Fruit fly (Drosophila melanogaster) whole organism, embryonic: ENCODE measurements around the gene Mink.

Experiments used
- Asciz ChIP-seq: fragments of 200-800 bp; sonication (Bioruptor generic); optimal IDR thresholded peaks from 2 replicates; lab custom pipeline; 2017; ENCODE audit warnings: missing biosample characterization, mild to moderate bottlenecking, missing genetic modification characterization, missing genetic modification reagents
- BEAF-32 ChIP-seq: fragments of 200-800 bp; sonication (Bioruptor generic); optimal IDR thresholded peaks from 3 replicates; lab custom pipeline; 2017; ENCODE audit warnings: missing biosample characterization, missing genetic modification characterization, mild to moderate bottlenecking, moderate library complexity, missing genetic modification reagents
- CG12219 ChIP-seq: fragments of 200-800 bp; sonication (Bioruptor generic); optimal IDR thresholded peaks from 3 replicates; lab custom pipeline; 2018; ENCODE audit warnings: missing biosample characterization, mild to moderate bottlenecking, missing genetic modification characterization
- CG12769 ChIP-seq: fragments of 200-800 bp; sonication (Bioruptor generic); optimal IDR thresholded peaks from 2 replicates; lab custom pipeline; 2019; ENCODE audit warnings: missing biosample characterization, mild to moderate bottlenecking, missing genetic modification characterization, moderate library complexity
- CG12942 ChIP-seq: fragments of 200-800 bp; sonication (Bioruptor generic); optimal IDR thresholded peaks from 3 replicates; lab custom pipeline; 2016; ENCODE audit warnings: missing biosample characterization, missing genetic modification characterization
- CG16813 ChIP-seq: fragments of 200-800 bp; sonication (Bioruptor generic); IDR thresholded peaks from 3 replicates; pipeline ENCODE4 v1.3.6; 2022; ENCODE audit warnings: missing biosample characterization, missing genetic modification characterization; ENCODE audit not compliant: partially characterized antibody
- CG17912 ChIP-seq: fragments of 200-800 bp; sonication (Bioruptor generic); optimal IDR thresholded peaks from 2 replicates; lab custom pipeline; 2018; ENCODE audit warnings: missing biosample characterization, mild to moderate bottlenecking, missing genetic modification characterization
- CG18011 ChIP-seq: fragments of 200-800 bp; sonication (Bioruptor generic); optimal IDR thresholded peaks from 2 replicates; lab custom pipeline; 2017; ENCODE audit warnings: missing biosample characterization, missing genetic modification characterization, mild to moderate bottlenecking, moderate library complexity, missing genotype
- CG34422 ChIP-seq: fragments of 200-800 bp; sonication (Bioruptor generic); IDR thresholded peaks from 3 replicates; pipeline ENCODE4 v1.3.6; 2022; ENCODE audit warnings: missing biosample characterization, missing genetic modification characterization
- CG3838 ChIP-seq: fragments of 200-800 bp; sonication (Bioruptor generic); optimal IDR thresholded peaks from 3 replicates; lab custom pipeline; 2016; ENCODE audit warnings: missing biosample characterization, missing genetic modification characterization
- CG4360 ChIP-seq: fragments of 200-800 bp; sonication (Bioruptor generic); IDR thresholded peaks from 2 replicates; pipeline ENCODE4 v1.3.6; 2022; ENCODE audit warnings: missing biosample characterization, missing genetic modification characterization
- CG5180 ChIP-seq: fragments of 200-800 bp; sonication (Bioruptor generic); optimal IDR thresholded peaks from 3 replicates; lab custom pipeline; 2017; ENCODE audit warnings: missing biosample characterization, missing genetic modification characterization, mild to moderate bottlenecking, moderate library complexity, missing genetic modification reagents
- CG5953 ChIP-seq: fragments of 200-800 bp; sonication (Bioruptor generic); IDR thresholded peaks from 2 replicates; pipeline ENCODE4 v1.3.6; 2022; ENCODE audit warnings: missing biosample characterization, missing genetic modification characterization
- CG7271 ChIP-seq: fragments of 200-800 bp; sonication (Bioruptor generic); optimal IDR thresholded peaks from 2 replicates; lab custom pipeline; 2018; ENCODE audit warnings: missing biosample characterization, mild to moderate bottlenecking, missing genetic modification characterization, moderate library complexity
- CG7745 ChIP-seq: fragments of 200-800 bp; sonication (Bioruptor generic); optimal IDR thresholded peaks from 2 replicates; lab custom pipeline; 2018; ENCODE audit warnings: missing biosample characterization, mild to moderate bottlenecking, missing genetic modification characterization, moderate library complexity
- CG9437 ChIP-seq: fragments of 200-800 bp; sonication (Bioruptor generic); optimal IDR thresholded peaks from 2 replicates; lab custom pipeline; 2018; ENCODE audit warnings: missing biosample characterization, mild to moderate bottlenecking, missing genetic modification characterization
- CkIIα-i1 ChIP-seq: fragments of 200-800 bp; sonication (Bioruptor generic); IDR thresholded peaks from 2 replicates; pipeline ENCODE4 v1.3.6; 2022; ENCODE audit warnings: missing biosample characterization, missing genetic modification characterization
- CoRest ChIP-seq: fragments of 200-800 bp; sonication (Bioruptor generic); optimal IDR thresholded peaks from 3 replicates; lab custom pipeline; 2018; ENCODE audit warnings: missing biosample characterization, mild to moderate bottlenecking, missing genetic modification characterization, moderate library complexity
- CrebB ChIP-seq: fragments of 200-800 bp; sonication (Bioruptor generic); optimal IDR thresholded peaks from 3 replicates; lab custom pipeline; 2018; ENCODE audit warnings: missing biosample characterization, mild to moderate bottlenecking, missing genetic modification characterization
- D19B ChIP-seq: fragments of 200-800 bp; sonication (Bioruptor generic); optimal IDR thresholded peaks from 2 replicates; lab custom pipeline; 2017; ENCODE audit warnings: missing biosample characterization, mild to moderate bottlenecking, missing genetic modification characterization
- Eip74EF ChIP-seq, 2 experiments: fragments of 200-800 bp in 1 of 2; fragments of >200 bp in 1 of 2; sonication (Bioruptor generic) in 1 of 2; optimal IDR thresholded peaks; 2 replicates each; lab custom pipeline; 2017 to 2019; ENCODE audit warnings: missing biosample characterization in 2 of 2, missing genetic modification characterization in 2 of 2, mild to moderate bottlenecking in 1 of 2, moderate library complexity in 1 of 2
- HLH54F ChIP-seq: fragments of 200-800 bp; sonication (Bioruptor generic); optimal IDR thresholded peaks from 3 replicates; lab custom pipeline; 2016; ENCODE audit warnings: missing biosample characterization, missing genetic modification characterization
- Hand ChIP-seq: fragments of 200-800 bp; sonication (Bioruptor generic); optimal IDR thresholded peaks from 2 replicates; lab custom pipeline; 2017; ENCODE audit warnings: mild to moderate bottlenecking, missing biosample characterization, missing genetic modification reagents, missing genetic modification characterization
- HmgZ ChIP-seq: fragments of 200-800 bp; sonication (Bioruptor generic); optimal IDR thresholded peaks from 2 replicates; lab custom pipeline; 2018; ENCODE audit warnings: missing biosample characterization, mild to moderate bottlenecking, missing genetic modification characterization
- Med ChIP-seq: fragments of 200-800 bp; sonication (Bioruptor generic); peaks from one replicate; lab custom pipeline; 2016; ENCODE audit warnings: missing biosample characterization, missing genetic modification characterization, mild to moderate bottlenecking, inconsistent platforms, moderate library complexity
- Nf-YA ChIP-seq: fragments of 200-800 bp; sonication (Bioruptor generic); IDR thresholded peaks from 2 replicates; pipeline ENCODE4 v1.3.6; 2022; ENCODE audit warnings: missing biosample characterization, missing genetic modification characterization
- Opbp ChIP-seq: fragments of 200-800 bp; sonication (Bioruptor generic); IDR thresholded peaks from 3 replicates; pipeline ENCODE4 v1.3.6; 2022; ENCODE audit warnings: missing biosample characterization, missing genetic modification characterization; ENCODE audit not compliant: partially characterized antibody
- Sin3A ChIP-seq: fragments of >200 bp; optimal IDR thresholded peaks from 2 replicates; lab custom pipeline; 2018
- ap ChIP-seq: fragments of 200-800 bp; sonication (Bioruptor generic); IDR thresholded peaks from 2 replicates; pipeline ENCODE4 v1.3.6; 2022; ENCODE audit warnings: missing biosample characterization, missing genetic modification characterization
- ara ChIP-seq: fragments of 200-800 bp; sonication (Bioruptor generic); IDR thresholded peaks from 2 replicates; pipeline ENCODE4 v1.3.6; 2022; ENCODE audit warnings: missing biosample characterization, missing genetic modification characterization
- ase ChIP-seq: fragments of 200-800 bp; sonication (Bioruptor generic); IDR thresholded peaks from 3 replicates; pipeline ENCODE4 v1.3.6; 2022; ENCODE audit warnings: missing biosample characterization, missing genetic modification characterization
- bbx ChIP-seq: fragments of 200-800 bp; sonication (Bioruptor generic); IDR thresholded peaks from 2 replicates; pipeline ENCODE4 v1.3.6; 2022; ENCODE audit warnings: missing biosample characterization, missing genetic modification characterization; ENCODE audit not compliant: partially characterized antibody
- chif ChIP-seq, 2 experiments: fragments of 200-800 bp; sonication (Bioruptor generic); optimal IDR thresholded peaks; 3 replicates each; lab custom pipeline; 2016; ENCODE audit warnings: missing biosample characterization in 2 of 2, missing genetic modification characterization in 2 of 2
- dmrt11E ChIP-seq: fragments of 200-800 bp; sonication (Bioruptor generic); optimal IDR thresholded peaks from 3 replicates; lab custom pipeline; 2018; ENCODE audit warnings: missing biosample characterization, mild to moderate bottlenecking, missing genetic modification characterization, moderate library complexity
- fd102C ChIP-seq: fragments of 200-800 bp; sonication (Bioruptor generic); optimal IDR thresholded peaks from 2 replicates; lab custom pipeline; 2018; ENCODE audit warnings: missing biosample characterization, mild to moderate bottlenecking, missing genetic modification characterization, moderate library complexity
- ftz-f1 ChIP-seq: fragments of 200-800 bp; sonication (Bioruptor generic); optimal IDR thresholded peaks from 2 replicates; lab custom pipeline; 2016; ENCODE audit warnings: missing biosample characterization, missing genetic modification characterization
- gcm2 ChIP-seq: fragments of 200-800 bp; sonication (Bioruptor generic); optimal IDR thresholded peaks from 2 replicates; lab custom pipeline; 2016; ENCODE audit warnings: missing biosample characterization, missing genetic modification characterization
- h ChIP-seq: fragments of >200 bp; optimal IDR thresholded peaks from 2 replicates; lab custom pipeline; 2017
- kni ChIP-seq: fragments of 200-800 bp; sonication (Bioruptor generic); optimal IDR thresholded peaks from 3 replicates; lab custom pipeline; 2017; ENCODE audit warnings: mild to moderate bottlenecking, missing biosample characterization, missing genetic modification reagents, missing genetic modification characterization
- lbe ChIP-seq: fragments of 200-800 bp; sonication (Bioruptor generic); optimal IDR thresholded peaks from 2 replicates; lab custom pipeline; 2016; ENCODE audit warnings: missing biosample characterization, mild to moderate bottlenecking, missing genetic modification characterization
- nom ChIP-seq: fragments of 200-800 bp; sonication (Bioruptor generic); optimal IDR thresholded peaks from 2 replicates; lab custom pipeline; 2017; ENCODE audit warnings: missing biosample characterization, missing genetic modification characterization, mild to moderate bottlenecking, moderate library complexity, missing genetic modification reagents
- otp ChIP-seq: fragments of 200-800 bp; sonication (Bioruptor generic); IDR thresholded peaks from 3 replicates; pipeline ENCODE4, ENCODE4 v1.3.6; 2022; ENCODE audit warnings: missing biosample characterization, missing genetic modification characterization
- pan ChIP-seq, 4 experiments: fragments of >200 bp in 3 of 4; fragments of 200-800 bp in 1 of 4; sonication (Bioruptor generic) in 1 of 4; optimal IDR thresholded peaks in 3 of 4; IDR thresholded peaks in 1 of 4; 2 replicates each; pipeline versions ENCODE4 v1.3.6 to Lab custom; 2017 to 2022; ENCODE audit warnings: missing biosample characterization in 2 of 4, missing genetic modification characterization in 2 of 4, mixed read lengths in 1 of 4
- peb ChIP-seq: fragments of 200-800 bp; sonication (Bioruptor generic); IDR thresholded peaks from 2 replicates; pipeline ENCODE4 v1.3.6; 2022; ENCODE audit warnings: missing biosample characterization, missing genetic modification characterization
- sim ChIP-seq: fragments of 200-800 bp; sonication (Bioruptor generic); IDR thresholded peaks from 2 replicates; pipeline ENCODE4 v1.3.6; 2022; ENCODE audit warnings: missing biosample characterization, missing genetic modification characterization
- sob ChIP-seq: fragments of 200-800 bp; sonication (Bioruptor generic); IDR thresholded peaks from 2 replicates; pipeline ENCODE4 v1.3.6; 2022; ENCODE audit warnings: missing biosample characterization, missing genetic modification characterization
- wor ChIP-seq: fragments of 200-800 bp; sonication (Bioruptor generic); IDR thresholded peaks from 2 replicates; pipeline ENCODE4 v1.3.6; 2022; ENCODE audit warnings: missing biosample characterization, missing genetic modification characterization
- yki ChIP-seq: fragments of >200 bp; optimal IDR thresholded peaks from 3 replicates; lab custom pipeline; 2018
- zfh1 ChIP-seq: fragments of 200-800 bp; sonication (Bioruptor generic); IDR thresholded peaks from 3 replicates; pipeline ENCODE4 v1.3.6; 2022; ENCODE audit warnings: missing biosample characterization, missing genetic modification characterization

Gene Mink

DNA sequence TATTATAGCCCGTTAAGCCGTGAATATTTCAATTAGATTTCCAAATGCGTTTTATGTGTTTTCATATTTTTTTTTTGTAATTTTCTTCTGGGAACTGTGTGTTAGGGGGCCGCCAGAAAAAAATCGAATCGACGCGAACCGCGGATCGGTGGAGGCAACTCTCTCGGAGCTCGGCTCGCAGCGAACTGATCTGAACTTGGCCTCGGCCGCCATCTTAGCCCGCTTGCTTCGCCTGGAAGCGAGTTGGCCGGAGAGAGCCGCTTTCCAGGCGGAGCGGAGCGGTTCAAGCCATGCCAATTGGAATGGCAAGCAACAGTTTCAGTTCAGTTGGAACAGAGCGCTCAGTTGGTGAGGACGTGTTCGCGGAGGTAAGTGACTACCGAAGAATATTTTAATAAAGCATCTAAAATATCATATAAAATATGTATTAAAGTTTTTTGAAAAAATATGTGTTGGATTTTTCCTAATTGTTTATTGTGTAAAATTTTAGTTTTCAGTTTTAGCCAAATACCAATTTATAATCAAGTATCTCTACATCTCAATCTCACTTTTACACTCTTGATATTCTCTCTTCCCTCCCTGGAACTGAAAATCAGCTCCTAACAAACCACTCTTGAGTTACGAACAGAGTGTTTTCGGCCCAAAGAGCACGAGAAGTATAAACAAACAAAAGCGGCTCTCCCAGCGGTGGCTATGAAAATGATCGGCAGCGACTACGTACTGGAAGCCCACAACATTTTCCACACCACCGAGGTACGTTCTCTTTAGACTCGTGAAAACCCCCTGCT is 27.7 kb upstream of the Mink start, which contains the start of the genes CG31121 and CG11069 (continued):
- TF ChIP-seq CG5180 (GFP tag; lab: Kevin White, UChicago), result peak; percentile 38
- TF ChIP-seq CG5953 (GFP tag; lab: Robert Waterston, UW), result no peak
- no peak for TF ChIP-seq CG12219 (GFP tag; lab: Kevin White, UChicago)
- TF ChIP-seq CG9437 (GFP tag; lab: Kevin White, UChicago), result no peak
- peak; percentile 50 for TF ChIP-seq kni (GFP tag; lab: Kevin White, UChicago)
- TF ChIP-seq Eip74EF (GFP tag; optimal IDR thresholded peaks at IDR 0.05; lab: Kevin White, UChicago), result no peak
- TF ChIP-seq Sin3A, result no peak
- 0 out of 3 replicates have a peak, but pooled peaks have one; percentile 43 for TF ChIP-seq otp (GFP tag; lab: Robert Waterston, UW)
- no peak for TF ChIP-seq sim (GFP tag; lab: Robert Waterston, UW)
- no peak for TF ChIP-seq fd102C
- 0 out of 3 replicates have a peak, but pooled peaks have one; percentile 9 for TF ChIP-seq CG34422 (GFP tag; lab: Robert Waterston, UW)
- no peak for TF ChIP-seq CG12942 (GFP tag; lab: Kevin White, UChicago)
- peak; percentile 45 for TF ChIP-seq bbx (GFP tag; lab: Robert Waterston, UW)
- TF ChIP-seq CG3838, result no peak
- no peak for TF ChIP-seq CG7271 (tag; lab: Kevin White, UChicago)
- no peak for TF ChIP-seq peb
- TF ChIP-seq Hand (GFP tag; lab: Kevin White, UChicago), result no peak
- no peak for TF ChIP-seq CG12769 (tag; lab: Kevin White, UChicago)
- no peak for TF ChIP-seq h (lab: Kevin White, UChicago)
- peak; percentile 30; the same call in 1 of the 2 replicates for TF ChIP-seq sob (GFP tag; lab: Robert Waterston, UW)
- no peak for TF ChIP-seq ap (GFP tag; lab: Robert Waterston, UW)
- TF ChIP-seq CG16813 (GFP tag; lab: Robert Waterston, UW), result 0 out of 3 replicates have a peak, but pooled peaks have one; percentile 15
- TF ChIP-seq yki (lab: Kevin White, UChicago), result no peak
- TF ChIP-seq CrebB, result no peak
- TF ChIP-seq Opbp, result 0 out of 3 replicates have a peak, but pooled peaks have one; percentile 42
- TF ChIP-seq CkIIα-i1 (GFP tag; lab: Robert Waterston, UW), result no peak
- TF ChIP-seq CG4360 (GFP tag; lab: Robert Waterston, UW), result no peak
- no peak for TF ChIP-seq CoRest (tag; lab: Kevin White, UChicago)
- TF ChIP-seq Nf-YA, result no peak
- no peak for TF ChIP-seq CG17912
- TF ChIP-seq HmgZ (tag; lab: Kevin White, UChicago), result no peak
- TF ChIP-seq Med (GFP tag; lab: Kevin White, UChicago), result peak; percentile 31
- no peak for TF ChIP-seq HLH54F (GFP tag; lab: Kevin White, UChicago)
- peak; percentile 67 for TF ChIP-seq ftz-f1
- no peak for TF ChIP-seq wor (GFP tag; lab: Robert Waterston, UW)
- no peak for TF ChIP-seq BEAF-32 (GFP tag; lab: Kevin White, UChicago)
- TF ChIP-seq dmrt11E, result no peak
- no peak for TF ChIP-seq chif (GFP tag; optimal IDR thresholded peaks at IDR 0.05; lab: Kevin White, UChicago)
- peak; percentile 41 for TF ChIP-seq nom (GFP tag; lab: Kevin White, UChicago)
- no peak for TF ChIP-seq CG18011
- TF ChIP-seq ara, result no peak
- TF ChIP-seq CG7745 (tag; lab: Kevin White, UChicago), result no peak
- TF ChIP-seq gcm2 (GFP tag; lab: Kevin White, UChicago), result no peak
- no peak for TF ChIP-seq lbe
- TF ChIP-seq D19B (GFP tag; lab: Kevin White, UChicago), result no peak
- TF ChIP-seq ase (GFP tag; lab: Robert Waterston, UW), result no peak
- TF ChIP-seq zfh1 (GFP tag; lab: Robert Waterston, UW), result 0 out of 3 replicates have a peak, but pooled peaks have one; percentile 24
- no peak for TF ChIP-seq Asciz (GFP tag; lab: Kevin White, UChicago)
- TF ChIP-seq pan (optimal IDR thresholded peaks at IDR 0.05; lab: Kevin White, UChicago), result no peak
- TF ChIP-seq pan (GFP tag; optimal IDR thresholded peaks at IDR 0.05 in 1 of 2, IDR thresholded peaks at IDR 0.05 in 1 of 2), result peak in 1 of 2 experiments; percentile 20
